Fruit fly (Drosophila melanogaster) whole organism, prepupa: Measurements from ENCODE around the gene PGRP-LB.

Source experiments
- Blimp-1 ChIP-seq: fragments of 200-800 bp; sonication (Bioruptor generic); optimal IDR thresholded peaks from 3 replicates; lab custom pipeline; 2017; ENCODE audit warnings: missing biosample characterization, missing genetic modification characterization, mild to moderate bottlenecking, moderate library complexity, missing genetic modification reagents
- CG10631 ChIP-seq: fragments of 200-800 bp; sonication (Bioruptor generic); optimal IDR thresholded peaks from 2 replicates; lab custom pipeline; 2016; ENCODE audit warnings: missing biosample characterization, missing genetic modification characterization
- CG11294 ChIP-seq: fragments of 200-800 bp; sonication (Bioruptor generic); IDR thresholded peaks from 2 replicates; pipeline ENCODE4 v1.3.6; 2022; ENCODE audit warnings: missing biosample characterization, missing genetic modification characterization
- CG11762 ChIP-seq: fragments of 200-800 bp; sonication (Bioruptor generic); optimal IDR thresholded peaks from 3 replicates; lab custom pipeline; 2016; ENCODE audit warnings: missing biosample characterization, missing genetic modification characterization; ENCODE audit not compliant: insufficient read depth
- CG11902 ChIP-seq: fragments of 200-800 bp; sonication (Bioruptor generic); optimal IDR thresholded peaks from 3 replicates; lab custom pipeline; 2016; ENCODE audit warnings: missing biosample characterization, missing genetic modification characterization
- CG15336 ChIP-seq: fragments of 200-800 bp; sonication (Bioruptor generic); IDR thresholded peaks from 2 replicates; pipeline ENCODE4 v1.3.6; 2022; ENCODE audit warnings: missing biosample characterization, missing genetic modification characterization
- CG1621 ChIP-seq: fragments of 200-800 bp; sonication (Bioruptor generic); optimal IDR thresholded peaks from 3 replicates; lab custom pipeline; 2018; ENCODE audit warnings: missing biosample characterization, mild to moderate bottlenecking, missing genetic modification characterization
- CG31627 ChIP-seq: fragments of 200-800 bp; sonication (Bioruptor generic); optimal IDR thresholded peaks from 3 replicates; lab custom pipeline; 2016; ENCODE audit warnings: missing biosample characterization, missing genetic modification characterization
- CG32006 ChIP-seq: fragments of 200-800 bp; sonication (Bioruptor generic); optimal IDR thresholded peaks from 3 replicates; lab custom pipeline; 2017; ENCODE audit warnings: missing biosample characterization, mild to moderate bottlenecking, missing genetic modification characterization
- CG34406 ChIP-seq: fragments of 200-800 bp; sonication (Bioruptor generic); optimal IDR thresholded peaks from 3 replicates; lab custom pipeline; 2016; ENCODE audit warnings: missing biosample characterization, missing genetic modification characterization
- CG4318 ChIP-seq: fragments of 200-800 bp; sonication (Bioruptor generic); optimal IDR thresholded peaks from 3 replicates; lab custom pipeline; 2017; ENCODE audit warnings: missing biosample characterization, mild to moderate bottlenecking, missing genetic modification characterization
- CG6276 ChIP-seq: fragments of 200-800 bp; sonication (Bioruptor generic); optimal IDR thresholded peaks from 2 replicates; lab custom pipeline; 2017; ENCODE audit warnings: missing biosample characterization, mild to moderate bottlenecking, missing genetic modification characterization
- CG6808 ChIP-seq: fragments of 200-800 bp; sonication (Bioruptor generic); optimal IDR thresholded peaks from 3 replicates; lab custom pipeline; 2017; ENCODE audit warnings: missing biosample characterization, missing genetic modification characterization, mild to moderate bottlenecking, moderate library complexity, missing genetic modification reagents
- CG6854 ChIP-seq: fragments of 200-800 bp; sonication (Bioruptor generic); optimal IDR thresholded peaks from 2 replicates; lab custom pipeline; 2017; ENCODE audit warnings: missing biosample characterization, mild to moderate bottlenecking, missing genetic modification characterization
- CG8119 ChIP-seq: fragments of 200-800 bp; sonication (Bioruptor generic); IDR thresholded peaks from 3 replicates; pipeline ENCODE4 v1.3.6; 2022; ENCODE audit warnings: missing biosample characterization, missing genetic modification characterization
- CG9139 ChIP-seq: fragments of 200-800 bp; sonication (Bioruptor generic); optimal IDR thresholded peaks from 3 replicates; lab custom pipeline; 2017; ENCODE audit warnings: missing biosample characterization, mild to moderate bottlenecking, missing genetic modification characterization
- Eip78C ChIP-seq: fragments of 200-800 bp; sonication (Bioruptor generic); peaks from one replicate; lab custom pipeline; 2016; ENCODE audit warnings: missing biosample characterization, missing genetic modification characterization
- Ets21C ChIP-seq: fragments of 200-800 bp; sonication (Bioruptor generic); optimal IDR thresholded peaks from 3 replicates; lab custom pipeline; 2016; ENCODE audit warnings: missing biosample characterization, missing genetic modification characterization
- Ets96B ChIP-seq: fragments of 200-800 bp; optimal IDR thresholded peaks from 2 replicates; lab custom pipeline; 2019; ENCODE audit warnings: missing biosample characterization, mild to moderate bottlenecking, missing genetic modification characterization, moderate library complexity
- Gug ChIP-seq: fragments of 200-800 bp; sonication (Bioruptor generic); IDR thresholded peaks from 2 replicates; pipeline ENCODE4 v1.3.6; 2022; ENCODE audit warnings: missing biosample characterization, missing genetic modification characterization
- Hr39 ChIP-seq: fragments of 200-800 bp; sonication (Bioruptor generic); optimal IDR thresholded peaks from 2 replicates; lab custom pipeline; 2016; ENCODE audit warnings: missing biosample characterization, missing genetic modification characterization
- Lpt ChIP-seq: fragments of 200-800 bp; sonication (Bioruptor generic); optimal IDR thresholded peaks from 3 replicates; lab custom pipeline; 2016; ENCODE audit warnings: missing biosample characterization, missing genetic modification characterization
- Met ChIP-seq: fragments of 200-800 bp; sonication (Bioruptor generic); optimal IDR thresholded peaks from 3 replicates; lab custom pipeline; 2016; ENCODE audit warnings: missing biosample characterization, missing genetic modification characterization
- OdsH ChIP-seq: fragments of 200-800 bp; sonication (Bioruptor generic); optimal IDR thresholded peaks from 3 replicates; lab custom pipeline; 2016; ENCODE audit warnings: missing biosample characterization, missing genetic modification characterization
- Sox14 ChIP-seq: fragments of 200-800 bp; sonication (Bioruptor generic); optimal IDR thresholded peaks from 3 replicates; lab custom pipeline; 2016; ENCODE audit warnings: missing biosample characterization, missing genetic modification characterization
- achi ChIP-seq: fragments of 200-800 bp; sonication (Bioruptor generic); optimal IDR thresholded peaks from 3 replicates; lab custom pipeline; 2016; ENCODE audit warnings: missing biosample characterization, missing genetic modification characterization
- cyc ChIP-seq: fragments of 200-800 bp; sonication (Bioruptor generic); optimal IDR thresholded peaks from 3 replicates; lab custom pipeline; 2016; ENCODE audit warnings: missing biosample characterization, missing genetic modification characterization
- dac ChIP-seq: fragments of 200-800 bp; sonication (Bioruptor generic); optimal IDR thresholded peaks from 2 replicates; lab custom pipeline; 2017; ENCODE audit warnings: missing biosample characterization, mild to moderate bottlenecking, missing genetic modification characterization
- fd59A ChIP-seq: fragments of 200-800 bp; sonication (Bioruptor generic); optimal IDR thresholded peaks from 2 replicates; lab custom pipeline; 2017; ENCODE audit warnings: missing biosample characterization, mild to moderate bottlenecking, missing genetic modification characterization, missing genetic modification reagents
- fd85E ChIP-seq: fragments of 200-800 bp; sonication (Bioruptor generic); optimal IDR thresholded peaks from 3 replicates; lab custom pipeline; 2016; ENCODE audit warnings: missing biosample characterization, missing genetic modification characterization
- fkh ChIP-seq: fragments of 200-800 bp; sonication (Bioruptor generic); optimal IDR thresholded peaks from 3 replicates; lab custom pipeline; 2017; ENCODE audit warnings: missing biosample characterization, mild to moderate bottlenecking, missing genetic modification characterization, moderate library complexity
- lz ChIP-seq: fragments of 200-800 bp; sonication (Bioruptor generic); optimal IDR thresholded peaks from 3 replicates; lab custom pipeline; 2016; ENCODE audit warnings: missing biosample characterization, missing genetic modification characterization
- pdm3 ChIP-seq: fragments of 200-800 bp; sonication (Bioruptor generic); optimal IDR thresholded peaks from 3 replicates; lab custom pipeline; 2016; ENCODE audit warnings: missing biosample characterization, missing genetic modification characterization
- salr ChIP-seq, 2 experiments: fragments of 200-800 bp; sonication (Bioruptor generic); optimal IDR thresholded peaks; 3 replicates each; lab custom pipeline; 2016 to 2018; ENCODE audit warnings: missing biosample characterization in 2 of 2, missing genetic modification characterization in 2 of 2, mild to moderate bottlenecking in 1 of 2
- spab ChIP-seq: fragments of 200-800 bp; sonication (Bioruptor generic); optimal IDR thresholded peaks from 2 replicates; lab custom pipeline; 2017; ENCODE audit warnings: missing biosample characterization, mild to moderate bottlenecking, missing genetic modification characterization, missing genetic modification reagents
- ss ChIP-seq, 2 experiments: fragments of 200-800 bp; sonication (Bioruptor generic); optimal IDR thresholded peaks; 2 replicates in 1 of 2; 3 replicates in 1 of 2; lab custom pipeline; 2017 to 2018; ENCODE audit warnings: mild to moderate bottlenecking in 2 of 2, missing biosample characterization in 2 of 2, missing genetic modification characterization in 2 of 2, moderate library complexity in 1 of 2
- svp ChIP-seq: fragments of 200-800 bp; sonication (Bioruptor generic); peaks from one replicate; lab custom pipeline; 2016; ENCODE audit warnings: missing biosample characterization, missing genetic modification characterization
- vri ChIP-seq: fragments of 200-800 bp; sonication (Bioruptor generic); optimal IDR thresholded peaks from 3 replicates; lab custom pipeline; 2016; ENCODE audit warnings: missing biosample characterization, mild to moderate bottlenecking, missing genetic modification characterization

PGRP-LB gene

DNA sequence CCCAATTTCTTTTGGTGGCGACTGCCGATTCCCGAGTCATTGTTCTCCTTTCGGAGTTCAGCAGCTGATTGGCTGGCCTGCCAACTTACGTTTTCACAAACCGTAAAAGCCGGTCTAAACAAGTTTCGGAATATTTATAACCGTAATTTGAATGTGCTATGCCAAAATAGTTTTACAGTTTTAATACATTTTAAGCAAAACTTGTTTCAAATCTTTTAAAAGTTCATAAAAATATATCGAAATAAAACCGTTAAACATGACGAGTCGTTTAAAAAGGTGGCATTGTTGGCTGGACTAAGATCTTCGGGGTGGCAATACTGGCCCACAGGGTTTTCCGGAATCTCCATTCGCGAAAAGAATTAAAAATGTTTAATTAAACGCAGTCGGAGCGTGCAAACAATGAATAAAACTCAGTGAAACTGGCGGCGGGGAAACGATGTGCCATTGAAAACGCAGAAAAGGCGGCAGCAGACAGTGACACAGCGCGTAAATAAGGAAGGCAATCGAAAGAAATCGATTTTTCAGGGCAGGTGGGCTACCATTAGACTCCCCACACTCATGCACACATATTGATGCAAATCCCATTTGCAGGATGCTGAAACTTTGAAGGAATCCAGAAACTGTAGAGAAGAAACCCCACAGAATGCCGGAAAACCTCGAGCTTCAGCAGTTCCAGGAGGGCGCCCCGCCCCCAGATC, 24.7 kb downstream of the PGRP-LB start, which contains the start of the genes Exd2 and CG5281 (continued):
- TF ChIP-seq achi (GFP tag; lab: Kevin White, UChicago) (no peak), CG1621 (tag; lab: Kevin White, UChicago) (peak; percentile 91), Eip78C (GFP tag; lab: Kevin White, UChicago) (no peak), pdm3 (no peak), CG31627 (GFP tag; lab: Kevin White, UChicago) (peak; percentile 55), CG8119 (GFP tag; lab: Robert Waterston, UW) (no peak), Met (GFP tag; lab: Kevin White, UChicago) (no peak), CG11762 (GFP tag; lab: Kevin White, UChicago) (no peak), lz (peak; percentile 32), CG4318 (GFP tag; lab: Kevin White, UChicago) (no peak), CG34406 (GFP tag; lab: Kevin White, UChicago) (no peak), ss (GFP tag; optimal IDR thresholded peaks at IDR 0.05; lab: Kevin White, UChicago) (no peak), dac (GFP tag; lab: Kevin White, UChicago) (no peak), CG11294 (GFP tag; lab: Robert Waterston, UW) (no peak), Hr39 (no peak), Ets21C (no peak), CG6276 (no peak), cyc (GFP tag; lab: Kevin White, UChicago) (peak; percentile 21), spab (GFP tag; lab: Kevin White, UChicago) (no peak), CG9139 (GFP tag; lab: Kevin White, UChicago) (no peak), CG6854 (GFP tag; lab: Kevin White, UChicago) (no peak)

DNA sequence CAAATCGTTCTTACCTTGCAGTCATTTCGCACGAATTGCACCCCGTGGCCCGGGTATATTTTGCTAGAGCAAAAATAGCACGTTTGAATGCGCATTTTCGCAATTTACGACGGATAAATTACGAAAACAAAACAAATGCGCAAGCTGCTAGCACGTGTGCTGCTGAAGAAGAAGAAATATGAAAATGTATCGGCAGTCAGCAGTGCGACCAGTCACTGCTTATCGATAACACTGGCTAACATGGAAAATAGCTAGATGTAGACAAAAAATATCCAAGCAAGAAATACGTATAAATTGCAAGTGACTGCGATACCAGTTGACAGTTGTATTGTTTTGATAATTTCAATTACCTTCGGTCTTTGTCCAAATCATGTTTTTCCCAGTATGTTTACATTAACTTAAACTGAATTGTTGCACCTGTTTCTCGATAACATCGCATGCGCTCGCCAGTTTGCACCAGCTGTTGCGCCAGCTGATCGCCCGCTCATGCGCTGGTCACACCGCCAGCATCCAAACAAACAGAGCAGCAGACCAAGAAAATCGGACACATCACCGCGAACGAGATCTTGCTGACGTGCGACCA, 28.9 kb downstream of the PGRP-LB start, which contains the start of the genes RpL24-like and CG5276:
RpL24-like (minus strand) TSS at position 188 of the 583 bp plus-strand sequence.
CG5276 (plus strand) TSS at position 344 of the 583 bp plus-strand sequence.
- TF ChIP-seq Sox14 (GFP tag; lab: Kevin White, UChicago) (peak; percentile 25), fkh (GFP tag; lab: Kevin White, UChicago) (peak; percentile 84), CG6276 (no peak)

DNA sequence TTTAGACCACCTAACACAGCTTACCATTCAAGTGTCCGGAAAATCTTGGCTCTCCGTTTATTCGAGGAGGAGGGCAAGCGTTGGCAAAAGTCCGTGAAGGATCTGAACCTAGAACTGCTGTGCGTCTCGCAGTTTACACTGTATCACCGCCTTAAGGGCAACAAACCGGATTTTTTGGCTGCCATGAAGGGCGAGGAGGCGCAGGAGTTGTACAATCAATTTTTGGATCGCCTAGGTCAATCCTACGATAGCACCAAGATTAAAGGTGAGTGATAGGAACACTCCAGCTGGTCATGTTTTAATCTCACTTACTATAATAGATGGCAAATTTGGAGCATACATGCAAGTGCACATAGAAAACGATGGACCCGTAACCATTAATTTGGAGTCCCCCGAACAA, 30.0 kb downstream of the PGRP-LB start:
- no peak for TF ChIP-seq CG6854 (GFP tag; lab: Kevin White, UChicago)
- TF ChIP-seq svp (GFP tag; lab: Kevin White, UChicago): peak; percentile 88
- TF ChIP-seq CG4318 (GFP tag; lab: Kevin White, UChicago): no peak

DNA sequence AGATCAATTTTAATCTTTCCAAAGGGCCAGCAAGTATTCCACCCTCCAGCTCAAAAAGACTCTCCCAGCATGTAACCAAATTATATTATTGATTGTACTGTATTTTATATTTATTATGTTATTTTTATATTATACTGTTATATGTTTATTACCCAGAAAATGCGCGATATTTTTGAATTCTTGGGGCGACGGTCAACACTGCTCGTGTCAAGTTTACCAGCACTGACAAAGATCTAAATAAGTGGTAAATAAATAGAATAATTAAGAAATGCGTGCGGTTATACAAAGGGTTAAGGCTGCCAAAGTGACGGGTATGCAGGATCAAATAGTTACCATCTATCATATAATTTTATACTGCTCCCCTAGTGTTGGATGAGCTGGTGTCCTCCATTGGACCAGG, 30.5 kb downstream of the PGRP-LB start, which contains the start of gene Dtd:
Dtd (plus strand) TSS at position 248 of the 400 bp plus-strand sequence.
- TF ChIP-seq salr (GFP tag; optimal IDR thresholded peaks at IDR 0.05; lab: Kevin White, UChicago) (no peak), CG10631 (GFP tag; lab: Kevin White, UChicago) (no peak), ss (GFP tag; optimal IDR thresholded peaks at IDR 0.05; lab: Kevin White, UChicago) (no peak), CG9139 (GFP tag; lab: Kevin White, UChicago) (no peak), Blimp-1 (GFP tag; lab: Kevin White, UChicago) (no peak), Ets21C (no peak), CG11294 (GFP tag; lab: Robert Waterston, UW) (no peak), Lpt (no peak), CG15336 (GFP tag; lab: Robert Waterston, UW) (no peak)

DNA sequence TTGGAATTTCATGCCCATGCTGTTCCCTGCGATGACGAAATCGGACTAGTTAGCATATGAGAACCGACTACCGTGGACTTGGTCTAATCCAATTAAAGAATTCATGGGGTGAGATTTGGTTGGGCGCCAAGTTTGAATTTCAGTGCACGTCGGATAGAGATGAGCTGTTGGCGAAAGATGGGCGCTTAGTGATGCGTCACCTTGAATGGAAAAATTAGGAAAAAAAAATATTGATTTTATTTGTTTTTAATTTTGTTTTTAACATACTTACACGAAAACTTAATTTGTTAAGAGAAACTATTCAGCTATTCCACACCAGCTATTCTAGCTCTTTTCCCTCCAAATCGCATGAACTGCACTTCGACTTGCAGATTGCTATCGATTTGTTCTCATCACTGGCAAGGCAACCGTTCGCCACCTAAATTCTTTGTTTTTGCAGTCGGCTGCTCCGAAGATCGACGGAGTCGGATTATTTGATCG, 38.7 kb downstream of the PGRP-LB start, which contains the start of the genes ninaG and Sptz:
ninaG (minus strand) TSS at position 51 of the 480 bp plus-strand sequence.
Sptz (plus strand) TSS at position 450 of the 480 bp plus-strand sequence.
- TF ChIP-seq fd59A (GFP tag; lab: Kevin White, UChicago) (peak; percentile 77), CG11294 (GFP tag; lab: Robert Waterston, UW) (peak; percentile 90), salr (GFP tag; optimal IDR thresholded peaks at IDR 0.05; lab: Kevin White, UChicago) (peak in 1 of 2 experiments; percentile 78), Gug (GFP tag; lab: Robert Waterston, UW) (peak; percentile 94), CG11902 (GFP tag; lab: Kevin White, UChicago) (peak; percentile 93), CG6808 (GFP tag; lab: Kevin White, UChicago) (no peak), cyc (GFP tag; lab: Kevin White, UChicago) (peak; percentile 97), Ets96B (peak; percentile 88), CG32006 (GFP tag; lab: Kevin White, UChicago) (peak; percentile 93), fd85E (GFP tag; lab: Kevin White, UChicago) (no peak), OdsH (GFP tag; lab: Kevin White, UChicago) (peak; percentile 94), CG11762 (GFP tag; lab: Kevin White, UChicago) (peak; percentile 81), CG8119 (GFP tag; lab: Robert Waterston, UW) (peak; percentile 88), CG4318 (GFP tag; lab: Kevin White, UChicago) (no peak), lz (peak; percentile 97), Lpt (peak; percentile 87), vri (GFP tag; lab: Kevin White, UChicago) (no peak), CG6276 (no peak), fkh (GFP tag; lab: Kevin White, UChicago) (no peak), Sox14 (GFP tag; lab: Kevin White, UChicago) (peak; percentile 98), achi (GFP tag; lab: Kevin White, UChicago) (peak; percentile 90)
